Worm (Caenorhabditis elegans): ENCODE measurements around the gene rab-21.

Gene rab-21

ce11 chrII:8732339-8733100 is 17.7 kb upstream of the rab-21 start, which contains the start of gene rol-6:
rol-6 (plus strand) TSS chrII:8733050.
- no peak for TF ChIP-seq W03F9.2 (tag; optimal IDR thresholded peaks at IDR 0.05)
- no peak for TF ChIP-seq him-1 (tag; optimal IDR thresholded peaks at IDR 0.05)
- no peak for TF ChIP-seq dao-5 (tag; optimal IDR thresholded peaks at IDR 0.05)

- TF ChIP-seq dao-5 (tag; optimal IDR thresholded peaks at IDR 0.05) (no peak), W03F9.2 (tag; optimal IDR thresholded peaks at IDR 0.05) (no peak), him-1 (tag; optimal IDR thresholded peaks at IDR 0.05) (no peak)
Measured at ce11 chrII:8731736-8732229, 17.0 kb upstream of the rab-21 start.

ce11 chrII:8730960-8731693 is 16.3 kb upstream of the rab-21 start:
- TF ChIP-seq W03F9.2 (tag; optimal IDR thresholded peaks at IDR 0.05) = no peak
- no peak for TF ChIP-seq dao-5 (tag; optimal IDR thresholded peaks at IDR 0.05)
- no peak for TF ChIP-seq him-1 (tag; optimal IDR thresholded peaks at IDR 0.05)

ce11 chrII:8730281-8730680 is 15.5 kb upstream of the rab-21 start:
- TF ChIP-seq him-1 (tag; optimal IDR thresholded peaks at IDR 0.05) (no peak), W03F9.2 (tag; optimal IDR thresholded peaks at IDR 0.05) (no peak), dao-5 (tag; optimal IDR thresholded peaks at IDR 0.05) (no peak)

ce11 chrII:8726700-8727099 is 11.9 kb upstream of the rab-21 start, which contains the start of gene T01B7.9:
T01B7.9 (minus strand) TSS chrII:8726800.
- TF ChIP-seq him-1 (tag; optimal IDR thresholded peaks at IDR 0.05) (no peak), W03F9.2 (tag; optimal IDR thresholded peaks at IDR 0.05) (no peak), dao-5 (tag; optimal IDR thresholded peaks at IDR 0.05) (no peak)

ce11 chrII:8721955-8722524 is 7.2 kb upstream of the rab-21 start, which contains the start of gene trcs-2:
trcs-2 (plus strand) TSS chrII:8722474.
- TF ChIP-seq him-1 (tag; optimal IDR thresholded peaks at IDR 0.05) (no peak), dao-5 (tag; optimal IDR thresholded peaks at IDR 0.05) (no peak), W03F9.2 (tag; optimal IDR thresholded peaks at IDR 0.05) (no peak)

ce11 chrII:8717579-8717978 is 2.8 kb upstream of the rab-21 start:
- no peak for TF ChIP-seq him-1 (tag; optimal IDR thresholded peaks at IDR 0.05)
- TF ChIP-seq W03F9.2 (tag; optimal IDR thresholded peaks at IDR 0.05) = no peak
- TF ChIP-seq dao-5 (tag; optimal IDR thresholded peaks at IDR 0.05) = no peak

ce11 chrII:8716231-8716878 is 1.5 kb upstream of the rab-21 start, which contains the start of the genes cyn-11 and T01B7.5:
cyn-11 (minus strand) TSS chrII:8716281.
T01B7.5 (plus strand) TSS chrII:8716828.
- TF ChIP-seq W03F9.2 (tag; optimal IDR thresholded peaks at IDR 0.05) (peak; percentile 39), him-1 (tag; optimal IDR thresholded peaks at IDR 0.05) (no peak), dao-5 (tag; optimal IDR thresholded peaks at IDR 0.05) (no peak)

ce11 chrII:8710317-8710716 is 4.5 kb downstream of the rab-21 start, which contains the start of gene srg-15:
srg-15 (minus strand) TSS chrII:8710417.
- TF ChIP-seq dao-5 (tag; optimal IDR thresholded peaks at IDR 0.05) (no peak), W03F9.2 (tag; optimal IDR thresholded peaks at IDR 0.05) (no peak), him-1 (tag; optimal IDR thresholded peaks at IDR 0.05) (no peak)

- TF ChIP-seq dao-5 (tag; optimal IDR thresholded peaks at IDR 0.05) (no peak), him-1 (tag; optimal IDR thresholded peaks at IDR 0.05) (no peak), W03F9.2 (tag; optimal IDR thresholded peaks at IDR 0.05) (no peak)
Measured at ce11 chrII:8707024-8707423, 7.8 kb downstream of the rab-21 start, which contains the start of gene cup-16. cup-16 (plus strand) TSS chrII:8707155.

ce11 chrII:8704413-8704874 is 10.4 kb downstream of the rab-21 start, which contains the start of gene prx-5:
prx-5 (plus strand) TSS chrII:8704824.
- TF ChIP-seq dao-5 (tag; optimal IDR thresholded peaks at IDR 0.05) (no peak), W03F9.2 (tag; optimal IDR thresholded peaks at IDR 0.05) (no peak), him-1 (tag; optimal IDR thresholded peaks at IDR 0.05) (no peak)

- TF ChIP-seq him-1 (tag; optimal IDR thresholded peaks at IDR 0.05) = no peak
- no peak for TF ChIP-seq dao-5 (tag; optimal IDR thresholded peaks at IDR 0.05)
- no peak for TF ChIP-seq W03F9.2 (tag; optimal IDR thresholded peaks at IDR 0.05)
Measured at ce11 chrII:8703729-8704128, 11.1 kb downstream of the rab-21 start, which contains the start of gene ceh-7. ceh-7 (minus strand) TSS chrII:8703829.

All from whole organism, L4/young adult.